Worm (Caenorhabditis elegans) whole organism, mixed stage, embryonic: ENCODE data around the gene F58F9.1.

Experiments used
- lin-13 ChIP-seq: fragments of 150-350 bp; optimal IDR thresholded peaks from 2 replicates; lab custom pipeline; 2014; ENCODE audit warnings: missing biosample characterization, missing genetic modification characterization
- lin-32 ChIP-seq: fragments of 200-800 bp; sonication (Bioruptor generic); optimal IDR thresholded peaks from 2 replicates; lab custom pipeline; 2018; ENCODE audit warnings: mild to moderate bottlenecking, missing genetic modification characterization, missing compliant biosample characterization
- nhr-12 ChIP-seq: fragments of 150-350 bp; optimal IDR thresholded peaks from 2 replicates; lab custom pipeline; 2014; ENCODE audit warnings: missing biosample characterization, missing genetic modification characterization
- snpc-4 ChIP-seq: fragments of 150-350 bp; optimal IDR thresholded peaks from 2 replicates; lab custom pipeline; 2014; ENCODE audit warnings: missing biosample characterization, missing genetic modification characterization
- sptf-1 ChIP-seq: sonication (generic microtip); optimal IDR thresholded peaks from 2 replicates; lab custom pipeline; 2017; ENCODE audit warnings: mild to moderate bottlenecking, missing genetic modification characterization, moderate library complexity, missing compliant biosample characterization

DNA sequence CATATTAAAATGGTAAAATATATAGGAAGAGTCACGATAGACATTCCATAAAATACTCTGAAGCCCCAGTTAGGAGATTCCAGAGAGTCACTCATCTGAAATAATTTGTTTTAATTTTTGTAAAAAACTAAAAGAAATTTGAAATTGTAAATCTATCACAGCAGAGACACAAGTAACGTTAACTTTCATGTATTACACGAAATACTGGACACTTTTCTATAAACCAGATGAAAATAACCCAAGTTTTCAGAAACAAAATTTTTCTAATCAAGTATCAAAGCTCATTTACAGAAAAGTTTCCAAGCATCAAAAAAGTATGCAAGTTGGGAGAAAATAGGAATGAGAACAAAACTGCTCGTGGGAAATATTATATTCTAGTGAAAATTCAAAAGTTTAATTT lies 48.6 kb downstream of the F58F9.1 start, which contains the start of gene srv-27:
- TF ChIP-seq snpc-4 (tag; lab: Kevin White, UChicago): no peak
- TF ChIP-seq lin-32 (GFP tag; lab: Kevin White, UChicago): no peak
- TF ChIP-seq sptf-1 (tag; lab: Kevin White, UChicago): no peak
- no peak for TF ChIP-seq lin-13 (tag; lab: Kevin White, UChicago)
- TF ChIP-seq nhr-12 (tag; lab: Kevin White, UChicago): no peak
